Worm (Caenorhabditis elegans): ENCODE data around the gene smg-6.

ce11 chrIII:2515461-2515860 lies 41.8 kb downstream of the smg-6 start:
- TF ChIP-seq dao-5 (tag; optimal IDR thresholded peaks at IDR 0.05) (no peak), W03F9.2 (tag; optimal IDR thresholded peaks at IDR 0.05) (no peak)

Data from whole organism, L4/young adult.